Worm (Caenorhabditis elegans): ENCODE measurements around the gene ZC404.16.

DNA sequence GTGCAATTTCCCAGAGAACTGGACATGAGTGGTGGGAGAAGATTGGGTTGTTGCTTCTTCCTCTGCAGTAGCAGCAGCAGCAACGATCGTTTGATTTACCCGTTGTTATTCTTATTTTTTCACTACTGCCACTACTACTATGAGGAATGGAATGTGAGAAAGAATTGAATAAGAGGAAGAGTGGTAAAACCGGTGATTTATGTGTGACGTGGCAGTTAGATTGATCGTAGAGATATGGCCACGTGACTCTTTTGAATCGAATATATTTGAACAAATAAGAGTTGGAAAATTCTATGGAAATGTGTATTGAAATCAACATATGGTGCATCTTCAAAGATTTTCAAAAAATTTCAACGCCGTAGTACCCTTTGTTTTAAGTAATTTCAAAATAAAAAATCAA, 22.6 kb upstream of the ZC404.16 start:
- TF ChIP-seq unc-62 (GFP tag; optimal IDR thresholded peaks at IDR 0.05) = no peak
- no peak for TF ChIP-seq nhr-12 (tag; optimal IDR thresholded peaks at IDR 0.05)
- TF ChIP-seq hlh-1 (tag; optimal IDR thresholded peaks at IDR 0.05) = no peak
- no peak for TF ChIP-seq mep-1 (tag; optimal IDR thresholded peaks at IDR 0.05)
- TF ChIP-seq nhr-237 (tag; optimal IDR thresholded peaks at IDR 0.05) = no peak
- no peak for TF ChIP-seq pha-4 (tag; optimal IDR thresholded peaks at IDR 0.05)
- no peak for TF ChIP-seq M03D4.4 (tag; optimal IDR thresholded peaks at IDR 0.05)
- TF ChIP-seq elt-1 (tag; optimal IDR thresholded peaks at IDR 0.05; ENCODE audit: borderline replicate concordance, insufficient read depth) = no peak

Measured in whole organism, mixed stage, embryonic.